Worm (Caenorhabditis elegans) whole organism, young adult: ENCODE results near the gene ras-2.

Source experiments
- B0261.1 ChIP-seq: sonication (generic microtip); optimal IDR thresholded peaks from 2 replicates; lab custom pipeline; 2016; ENCODE audit warnings: mild to moderate bottlenecking, missing genetic modification characterization, moderate library complexity, missing compliant biosample characterization
- B0336.3 ChIP-seq: fragments of 200-800 bp; sonication (Bioruptor generic); IDR thresholded peaks from 2 replicates; pipeline ENCODE4 v1.3.6; 2022; ENCODE audit warnings: missing genetic modification characterization, missing compliant biosample characterization
- F10E7.11 ChIP-seq: sonication (generic microtip); optimal IDR thresholded peaks from 2 replicates; lab custom pipeline; 2017; ENCODE audit warnings: mild to moderate bottlenecking, missing genetic modification characterization, moderate library complexity, missing compliant biosample characterization
- F22D6.2 ChIP-seq: sonication (generic microtip); optimal IDR thresholded peaks from 2 replicates; lab custom pipeline; 2016; ENCODE audit warnings: mild to moderate bottlenecking, missing genetic modification characterization, missing compliant biosample characterization
- F23B12.7 ChIP-seq: sonication (generic microtip); optimal IDR thresholded peaks from 2 replicates; lab custom pipeline; 2017; ENCODE audit warnings: missing genetic modification characterization, mild to moderate bottlenecking, missing compliant biosample characterization, antibody characterized with exemption, moderate library complexity; ENCODE audit not compliant: insufficient read depth
- F33H1.4 ChIP-seq: fragments of 200-800 bp; sonication (Bioruptor generic); IDR thresholded peaks from 2 replicates; pipeline ENCODE4 v1.3.6; 2022; ENCODE audit warnings: missing genetic modification reagents, missing genetic modification characterization, missing compliant biosample characterization
- F49E8.2 ChIP-seq: sonication (generic microtip); optimal IDR thresholded peaks from 3 replicates; lab custom pipeline; 2017; ENCODE audit warnings: missing genetic modification characterization, mild to moderate bottlenecking, missing compliant biosample characterization, antibody characterized with exemption, moderate library complexity; ENCODE audit not compliant: insufficient read depth
- F57C9.4 ChIP-seq: sonication (generic microtip); optimal IDR thresholded peaks from 2 replicates; lab custom pipeline; 2017; ENCODE audit warnings: mild to moderate bottlenecking, missing genetic modification characterization, missing compliant biosample characterization
- K11D2.4 ChIP-seq: fragments of 200-800 bp; sonication (Bioruptor generic); IDR thresholded peaks from 2 replicates; pipeline ENCODE4 v1.3.6; 2022; ENCODE audit warnings: missing genetic modification reagents, missing genetic modification characterization, missing compliant biosample characterization
- K12H6.12 ChIP-seq: fragments of 200-800 bp; sonication (Bioruptor generic); optimal IDR thresholded peaks from 2 replicates; lab custom pipeline; 2018; ENCODE audit warnings: mild to moderate bottlenecking, missing genetic modification characterization, missing compliant biosample characterization
- T26A5.8 ChIP-seq: sonication (generic microtip); optimal IDR thresholded peaks from 2 replicates; lab custom pipeline; 2016; ENCODE audit warnings: missing genetic modification characterization, missing compliant biosample characterization
- Y53G8AR.9 ChIP-seq: fragments of 200-800 bp; sonication (Bioruptor generic); conservative IDR thresholded peaks from 2 replicates; pipeline ENCODE4 v1.3.6; 2022; ENCODE audit warnings: missing genetic modification reagents, missing genetic modification characterization, missing compliant biosample characterization
- Y95B8A.8 ChIP-seq: fragments of 200-800 bp; sonication (Bioruptor generic); IDR thresholded peaks from 2 replicates; pipeline ENCODE4 v1.3.6; 2022; ENCODE audit warnings: missing genetic modification reagents, missing genetic modification characterization, missing compliant biosample characterization
- ZK185.1 ChIP-seq: sonication (generic microtip); optimal IDR thresholded peaks from 2 replicates; lab custom pipeline; 2016; ENCODE audit warnings: mild to moderate bottlenecking, missing genetic modification characterization, missing compliant biosample characterization; ENCODE audit not compliant: poor library complexity, severe bottlenecking
- aptf-2 ChIP-seq: fragments of 200-800 bp; sonication (Bioruptor generic); conservative IDR thresholded peaks from 2 replicates; pipeline ENCODE4 v1.3.6; 2022; ENCODE audit warnings: missing genetic modification reagents, missing genetic modification characterization, missing compliant biosample characterization
- attf-5 ChIP-seq: fragments of 200-800 bp; sonication (Bioruptor generic); optimal IDR thresholded peaks from 2 replicates; lab custom pipeline; 2018; ENCODE audit warnings: mild to moderate bottlenecking, missing genetic modification characterization, missing compliant biosample characterization
- bed-2 ChIP-seq: fragments of 200-800 bp; sonication (Bioruptor generic); IDR thresholded peaks from 2 replicates; pipeline ENCODE4 v1.3.6; 2022; ENCODE audit warnings: missing genetic modification reagents, missing genetic modification characterization, missing compliant biosample characterization
- cebp-1 ChIP-seq, 2 experiments: fragments of 200-800 bp in 1 of 2; sonication (Bioruptor generic) in 1 of 2; sonication (generic microtip) in 1 of 2; IDR thresholded peaks in 1 of 2; optimal IDR thresholded peaks in 1 of 2; 2 replicates each; pipeline versions ENCODE4 v1.3.6 to Lab custom; 2017 to 2022; ENCODE audit warnings: missing compliant biosample characterization in 2 of 2, missing genetic modification characterization in 2 of 2, mild to moderate bottlenecking in 1 of 2, missing genetic modification reagents in 1 of 2, moderate library complexity in 1 of 2
- dox-1 ChIP-seq: fragments of 200-800 bp; sonication (Bioruptor generic); IDR thresholded peaks from 2 replicates; pipeline ENCODE4 v1.3.6; 2022; ENCODE audit warnings: missing genetic modification reagents, missing genetic modification characterization, missing compliant biosample characterization
- dpff-1 ChIP-seq: sonication (generic microtip); optimal IDR thresholded peaks from 2 replicates; lab custom pipeline; 2017; ENCODE audit warnings: mild to moderate bottlenecking, missing genetic modification characterization, missing compliant biosample characterization
- dpl-1 ChIP-seq: fragments of 150-350 bp; optimal IDR thresholded peaks from 2 replicates; lab custom pipeline; 2014; ENCODE audit warnings: missing biosample characterization, missing genetic modification reagents, missing genetic modification characterization
- efl-1 ChIP-seq: fragments of 150-350 bp; optimal IDR thresholded peaks from 2 replicates; lab custom pipeline; 2014; ENCODE audit warnings: missing biosample characterization, missing genetic modification reagents, missing genetic modification characterization
- ekl-4 ChIP-seq: fragments of 200-800 bp; sonication (Bioruptor generic); IDR thresholded peaks from 2 replicates; pipeline ENCODE4 v1.3.6; 2022; ENCODE audit warnings: missing genetic modification reagents, missing genetic modification characterization, missing compliant biosample characterization
- hlh-26 ChIP-seq: fragments of 200-800 bp; sonication (Bioruptor generic); conservative IDR thresholded peaks from 2 replicates; pipeline ENCODE4 v1.3.6; 2022; ENCODE audit warnings: missing genetic modification reagents, missing genetic modification characterization, missing compliant biosample characterization
- hmg-20 ChIP-seq: fragments of 200-800 bp; sonication (Bioruptor generic); IDR thresholded peaks from 2 replicates; pipeline ENCODE4 v1.3.6; 2022; ENCODE audit warnings: missing genetic modification reagents, missing genetic modification characterization, missing compliant biosample characterization
- let-607 ChIP-seq, 2 experiments: fragments of 200-800 bp in 1 of 2; sonication (Bioruptor generic) in 1 of 2; sonication (generic microtip) in 1 of 2; optimal IDR thresholded peaks; 2 replicates each; lab custom pipeline; 2016 to 2018; ENCODE audit warnings: mild to moderate bottlenecking in 2 of 2, missing compliant biosample characterization in 2 of 2, missing genetic modification characterization in 2 of 2, moderate library complexity in 2 of 2, missing genotype in 1 of 2
- lin-35 ChIP-seq, 3 experiments: fragments of 150-350 bp in 2 of 3; sonication (generic microtip) in 1 of 3; optimal IDR thresholded peaks; 2 replicates each; lab custom pipeline; 2014 to 2018; ENCODE audit warnings: missing biosample characterization in 3 of 3, missing genetic modification characterization in 3 of 3, missing genetic modification reagents in 3 of 3
- lin-40 ChIP-seq: sonication (generic microtip); optimal IDR thresholded peaks from 2 replicates; lab custom pipeline; 2016; ENCODE audit warnings: missing genetic modification characterization, mild to moderate bottlenecking, missing compliant biosample characterization, missing genotype, missing genetic modification reagents
- lin-54 ChIP-seq: fragments of 200-800 bp; sonication (Bioruptor generic); optimal IDR thresholded peaks from 2 replicates; lab custom pipeline; 2018; ENCODE audit warnings: mild to moderate bottlenecking, missing genetic modification characterization, missing compliant biosample characterization
- lsl-1 ChIP-seq: fragments of 200-800 bp; sonication (Bioruptor generic); optimal IDR thresholded peaks from 2 replicates; lab custom pipeline; 2018; ENCODE audit warnings: mild to moderate bottlenecking, missing genetic modification characterization, moderate library complexity, missing compliant biosample characterization
- madf-3 ChIP-seq: fragments of 200-800 bp; sonication (Bioruptor generic); IDR thresholded peaks from 2 replicates; pipeline ENCODE4 v1.3.6; 2022; ENCODE audit warnings: missing genetic modification reagents, missing genetic modification characterization, missing compliant biosample characterization
- madf-6 ChIP-seq: fragments of 200-800 bp; sonication (Bioruptor generic); IDR thresholded peaks from 2 replicates; pipeline ENCODE4 v1.3.6; 2022; ENCODE audit warnings: missing genetic modification reagents, missing genetic modification characterization, missing compliant biosample characterization
- madf-8 ChIP-seq: fragments of 200-800 bp; sonication (Bioruptor generic); conservative IDR thresholded peaks from 2 replicates; pipeline ENCODE4 v1.3.6; 2022; ENCODE audit warnings: missing genetic modification reagents, missing genetic modification characterization, missing compliant biosample characterization
- mcd-1 ChIP-seq: fragments of 200-800 bp; sonication (Bioruptor generic); IDR thresholded peaks from 2 replicates; pipeline ENCODE4 v1.3.6; 2022; ENCODE audit warnings: missing genetic modification reagents, missing genetic modification characterization, missing compliant biosample characterization
- mel-28 ChIP-seq: sonication (generic microtip); optimal IDR thresholded peaks from 2 replicates; lab custom pipeline; 2016; ENCODE audit warnings: borderline replicate concordance, mild to moderate bottlenecking, missing genetic modification characterization, missing compliant biosample characterization
- nfyb-1 ChIP-seq: fragments of 200-800 bp; sonication (Bioruptor generic); IDR thresholded peaks from 2 replicates; pipeline ENCODE4 v1.3.6; 2022; ENCODE audit warnings: missing genetic modification reagents, missing genetic modification characterization, missing compliant biosample characterization
- nhr-27 ChIP-seq: fragments of 200-800 bp; sonication (Bioruptor generic); optimal IDR thresholded peaks from 2 replicates; lab custom pipeline; 2018; ENCODE audit warnings: mild to moderate bottlenecking, missing genetic modification characterization, moderate library complexity, missing compliant biosample characterization
- nhr-80 ChIP-seq: sonication (generic microtip); optimal IDR thresholded peaks from 2 replicates; lab custom pipeline; 2016; ENCODE audit warnings: missing genetic modification characterization, missing compliant biosample characterization
- pbrm-1 ChIP-seq: fragments of 200-800 bp; sonication (Bioruptor generic); IDR thresholded peaks from 2 replicates; pipeline ENCODE4 v1.3.6; 2022; ENCODE audit warnings: missing genetic modification reagents, missing genetic modification characterization, missing compliant biosample characterization
- sdz-38 ChIP-seq: sonication (generic microtip); optimal IDR thresholded peaks from 2 replicates; lab custom pipeline; 2016; ENCODE audit warnings: missing genotype, missing genetic modification characterization, missing compliant biosample characterization
- snpc-3.4 ChIP-seq: sonication (generic microtip); optimal IDR thresholded peaks from 2 replicates; lab custom pipeline; 2017; ENCODE audit warnings: missing genetic modification characterization, mild to moderate bottlenecking, missing compliant biosample characterization, antibody characterized with exemption, moderate library complexity, missing genotype, missing genetic modification reagents
- snpc-4 ChIP-seq, 5 experiments: fragments of 150-350 bp in 1 of 5; sonication (generic microtip) in 4 of 5; optimal IDR thresholded peaks; 2 replicates each; lab custom pipeline; 2014 to 2018; ENCODE audit warnings: missing genetic modification characterization in 5 of 5, missing biosample characterization in 3 of 5, antibody characterized with exemption in 2 of 5, mild to moderate bottlenecking in 2 of 5, missing compliant biosample characterization in 2 of 5, missing genotype in 2 of 5, moderate library complexity in 2 of 5, missing genetic modification reagents in 1 of 5
- tbp1 ChIP-seq: fragments of 200-800 bp; sonication (Bioruptor generic); optimal IDR thresholded peaks from 2 replicates; lab custom pipeline; 2018; ENCODE audit warnings: mild to moderate bottlenecking, missing genetic modification characterization, missing compliant biosample characterization
- tlf-1 ChIP-seq: fragments of 200-800 bp; sonication (Bioruptor generic); optimal IDR thresholded peaks from 2 replicates; lab custom pipeline; 2018; ENCODE audit warnings: mild to moderate bottlenecking, missing genetic modification characterization, missing compliant biosample characterization
- ztf-18 ChIP-seq: sonication (generic microtip); optimal IDR thresholded peaks from 2 replicates; lab custom pipeline; 2016; ENCODE audit warnings: missing genotype, mild to moderate bottlenecking, missing genetic modification characterization, missing compliant biosample characterization
- ztf-26 ChIP-seq: sonication (generic microtip); optimal IDR thresholded peaks from 2 replicates; lab custom pipeline; 2017; ENCODE audit warnings: missing genetic modification characterization, missing compliant biosample characterization

The ras-2 gene

ce11 chrIII:4693281-4693680 lies 46.6 kb downstream of the ras-2 start, which contains the start of gene nifk-1:
Gene nifk-1, minus strand, starts transcription at chrIII:4693307.
- TF ChIP-seq B0336.3 (GFP tag; lab: Robert Waterston, UW) (0 out of 2 replicates have a peak, but pooled peaks have one; percentile 28), lin-40 (tag; lab: Kevin White, UChicago) (peak; percentile 55), aptf-2 (no peak), B0261.1 (no peak), tlf-1 (GFP tag; lab: Kevin White, UChicago) (peak; percentile 3), K12H6.12 (tag; lab: Kevin White, UChicago) (peak; percentile 22), madf-3 (GFP tag; lab: Robert Waterston, UW) (0 out of 2 replicates have a peak, but pooled peaks have one; percentile 14), nhr-80 (tag; lab: Kevin White, UChicago) (peak; percentile 79), ZK185.1 (peak; percentile 7), tbp1 (GFP tag; lab: Kevin White, UChicago) (peak; percentile 46), F49E8.2 (no peak), attf-5 (GFP tag; lab: Kevin White, UChicago) (peak; percentile 86), pbrm-1 (GFP tag; lab: Robert Waterston, UW) (0 out of 2 replicates have a peak, but pooled peaks have one; percentile 54), sdz-38 (tag; lab: Kevin White, UChicago) (no peak), ztf-18 (tag; lab: Kevin White, UChicago) (peak; percentile 95), mcd-1 (GFP tag; lab: Robert Waterston, UW) (peak; percentile 67), ztf-26 (tag; lab: Kevin White, UChicago) (no peak), dox-1 (GFP tag; lab: Robert Waterston, UW) (peak; percentile 84), lin-54 (GFP tag; lab: Kevin White, UChicago) (peak; percentile 73), Y95B8A.8 (GFP tag; lab: Robert Waterston, UW) (no peak), efl-1 (GFP tag; lab: Kevin White, UChicago) (peak; percentile 56), snpc-4 (GFP tag; optimal IDR thresholded peaks at IDR 0.05; lab: Kevin White, UChicago) (no peak), snpc-4 (tag; optimal IDR thresholded peaks at IDR 0.05; lab: Kevin White, UChicago) (peak in 3 of 4 experiments; percentile 28 to 69 (median 68)), madf-6 (peak; percentile 65), lin-35 (GFP tag; optimal IDR thresholded peaks at IDR 0.05; lab: Kevin White, UChicago) (peak in 1 of 3 experiments; percentile 47), F33H1.4 (peak; percentile 44), let-607 (tag; optimal IDR thresholded peaks at IDR 0.05; lab: Kevin White, UChicago) (peak in 1 of 2 experiments; percentile 22), nfyb-1 (GFP tag; lab: Robert Waterston, UW) (peak; percentile 56; the same call in 1 of the 2 replicates), cebp-1 (GFP tag; IDR thresholded peaks at IDR 0.05; lab: Robert Waterston, UW) (no peak), cebp-1 (tag; optimal IDR thresholded peaks at IDR 0.05; lab: Kevin White, UChicago) (peak; percentile 58), dpl-1 (GFP tag; lab: Kevin White, UChicago) (peak; percentile 34), mel-28 (tag; lab: Kevin White, UChicago) (no peak), snpc-3.4 (tag; lab: Kevin White, UChicago) (peak; percentile 23), F23B12.7 (tag; lab: Kevin White, UChicago) (peak; percentile 57), nhr-27 (tag; lab: Kevin White, UChicago) (no peak), lsl-1 (GFP tag; lab: Kevin White, UChicago) (peak; percentile 66), hlh-26 (GFP tag; lab: Robert Waterston, UW) (no peak)

DNA sequence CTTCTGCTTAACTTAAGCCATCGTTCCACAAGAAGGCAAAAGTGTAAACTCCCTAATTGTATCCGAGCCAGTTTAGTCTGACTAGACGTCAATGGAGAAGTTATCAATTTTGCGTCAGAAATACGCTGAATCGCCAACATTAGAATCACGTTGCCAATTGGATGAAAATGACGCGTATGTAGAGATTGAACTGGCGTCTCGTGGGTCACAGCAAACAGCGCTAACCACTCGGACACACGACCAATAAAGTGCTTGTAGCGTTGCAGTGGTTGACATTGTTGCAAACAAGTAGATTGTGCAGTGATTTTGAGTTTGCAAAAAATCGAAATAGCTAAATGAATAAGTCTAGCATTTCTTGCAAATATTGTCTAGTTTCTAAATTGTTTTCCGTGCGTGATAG lies 50.3 kb downstream of the ras-2 start:
- TF ChIP-seq bed-2 (GFP tag; lab: Robert Waterston, UW) (no peak), snpc-4 (GFP tag; optimal IDR thresholded peaks at IDR 0.05; lab: Kevin White, UChicago) (peak; percentile 78), snpc-4 (tag; optimal IDR thresholded peaks at IDR 0.05; lab: Kevin White, UChicago) (peak in 3 of 4 experiments; percentile 2 to 66 (median 42)), dpff-1 (tag; lab: Kevin White, UChicago) (no peak), F22D6.2 (peak; percentile 26), madf-8 (GFP tag; lab: Robert Waterston, UW) (peak; percentile 41; the same call in 1 of the 2 replicates), Y53G8AR.9 (GFP tag; lab: Robert Waterston, UW) (peak; percentile 77), ekl-4 (peak; percentile 81), F57C9.4 (tag; lab: Kevin White, UChicago) (peak; percentile 64), F10E7.11 (tag; lab: Kevin White, UChicago) (peak; percentile 62), K11D2.4 (peak; percentile 65; the same call in 1 of the 2 replicates), T26A5.8 (tag; lab: Kevin White, UChicago) (peak; percentile 79), hmg-20 (GFP tag; lab: Robert Waterston, UW) (0 out of 2 replicates have a peak, but pooled peaks have one; percentile 59)
